Fruit fly (Drosophila melanogaster) whole organism, wandering third instar larva: Measurements from ENCODE around the gene RpL27A.

Source experiments
- CG32264 ChIP-seq: fragments of 200-800 bp; sonication (Bioruptor generic); optimal IDR thresholded peaks from 2 replicates; lab custom pipeline; 2016; ENCODE audit warnings: missing biosample characterization, missing genetic modification characterization
- CG9705 ChIP-seq: fragments of 200-800 bp; sonication (Bioruptor generic); optimal IDR thresholded peaks from 2 replicates; lab custom pipeline; 2018; ENCODE audit warnings: missing biosample characterization, mild to moderate bottlenecking, missing genetic modification characterization
- CrebA ChIP-seq: fragments of 200-800 bp; sonication (Bioruptor generic); optimal IDR thresholded peaks from 2 replicates; lab custom pipeline; 2016; ENCODE audit warnings: missing biosample characterization, mild to moderate bottlenecking, missing genetic modification characterization, borderline replicate concordance
- Dfd ChIP-seq: fragments of >200 bp; optimal IDR thresholded peaks from 2 replicates; lab custom pipeline; 2017; ENCODE audit warnings: missing biosample characterization, missing genetic modification characterization
- Dif ChIP-seq: fragments of 200-275, 200-300 bp; sonication (Bioruptor generic); optimal IDR thresholded peaks from 2 replicates; lab custom pipeline; 2018; ENCODE audit warnings: missing biosample characterization, missing genetic modification characterization; ENCODE audit not compliant: partially characterized antibody
- GATAd ChIP-seq: sonication (Bioruptor generic); optimal IDR thresholded peaks from 2 replicates; lab custom pipeline; 2016; ENCODE audit warnings: missing biosample characterization, missing genetic modification characterization
- HLH106 ChIP-seq: fragments of 200-800 bp; optimal IDR thresholded peaks from 3 replicates; lab custom pipeline; 2019; ENCODE audit warnings: missing biosample characterization, mild to moderate bottlenecking, missing genetic modification characterization, moderate library complexity
- Hnf4 ChIP-seq: fragments of 200-800 bp; sonication (Bioruptor generic); optimal IDR thresholded peaks from 2 replicates; lab custom pipeline; 2016; ENCODE audit warnings: missing biosample characterization, mild to moderate bottlenecking, missing genetic modification characterization
- Hr78 ChIP-seq: fragments of >200 bp; optimal IDR thresholded peaks from 2 replicates; lab custom pipeline; 2017; ENCODE audit warnings: missing biosample characterization, missing genetic modification characterization
- Hr83 ChIP-seq: fragments of 200-300 bp; sonication (Bioruptor generic); optimal IDR thresholded peaks from 2 replicates; lab custom pipeline; 2016; ENCODE audit warnings: missing biosample characterization, mild to moderate bottlenecking, missing genetic modification characterization, moderate library complexity; ENCODE audit not compliant: poor library complexity, severe bottlenecking
- Mio ChIP-seq: sonication (Bioruptor generic); optimal IDR thresholded peaks from 2 replicates; lab custom pipeline; 2016; ENCODE audit warnings: missing biosample characterization, missing genetic modification characterization
- Myc ChIP-seq: fragments of >200 bp; optimal IDR thresholded peaks from 2 replicates; lab custom pipeline; 2017
- N ChIP-seq: fragments of >200 bp; optimal IDR thresholded peaks from 2 replicates; lab custom pipeline; 2018; ENCODE audit warnings: missing biosample characterization, missing external identifiers, missing genetic modification characterization
- OdsH ChIP-seq: fragments of 200-800 bp; sonication (Bioruptor generic); optimal IDR thresholded peaks from 2 replicates; lab custom pipeline; 2016; ENCODE audit warnings: missing biosample characterization, mild to moderate bottlenecking, missing genetic modification characterization
- Rel ChIP-seq, 2 experiments: fragments of 200-800 bp; sonication (Bioruptor generic) in 1 of 2; optimal IDR thresholded peaks; 2 replicates in 1 of 2; 3 replicates in 1 of 2; lab custom pipeline; 2016 to 2019; ENCODE audit warnings: mild to moderate bottlenecking in 2 of 2, missing biosample characterization in 2 of 2, missing genetic modification characterization in 2 of 2, moderate library complexity in 1 of 2
- Sp1 ChIP-seq: fragments of 200-800 bp; sonication (Bioruptor generic); optimal IDR thresholded peaks from 3 replicates; lab custom pipeline; 2019; ENCODE audit warnings: missing biosample characterization, mild to moderate bottlenecking, missing genetic modification characterization, moderate library complexity
- Vsx2 ChIP-seq: fragments of 200-300, 225-300 bp; sonication (Bioruptor generic); optimal IDR thresholded peaks from 2 replicates; lab custom pipeline; 2018; ENCODE audit warnings: missing biosample characterization, missing genetic modification characterization; ENCODE audit not compliant: partially characterized antibody
- br ChIP-seq: fragments of 200-800 bp; sonication (Bioruptor generic); optimal IDR thresholded peaks from 2 replicates; lab custom pipeline; 2016; ENCODE audit warnings: missing biosample characterization, missing genetic modification characterization
- brk ChIP-seq: fragments of 200-800 bp; sonication (Bioruptor generic); optimal IDR thresholded peaks from 2 replicates; lab custom pipeline; 2016; ENCODE audit warnings: missing biosample characterization, mild to moderate bottlenecking, missing genetic modification characterization
- dmrt93B ChIP-seq: fragments of 200-800 bp; sonication (Bioruptor generic); optimal IDR thresholded peaks from 2 replicates; lab custom pipeline; 2018; ENCODE audit warnings: missing biosample characterization, mild to moderate bottlenecking, missing genetic modification characterization
- dsf ChIP-seq: sonication (Bioruptor generic); optimal IDR thresholded peaks from 2 replicates; lab custom pipeline; 2016; ENCODE audit warnings: missing biosample characterization, missing genetic modification characterization, borderline replicate concordance
- ey ChIP-seq: fragments of 200-800 bp; sonication (Bioruptor generic); optimal IDR thresholded peaks from 2 replicates; lab custom pipeline; 2016; ENCODE audit warnings: missing biosample characterization, missing genetic modification characterization
- foxo ChIP-seq, 2 experiments: fragments of 200-800 bp; sonication (Bioruptor generic); optimal IDR thresholded peaks; 2 replicates in 1 of 2; 3 replicates in 1 of 2; lab custom pipeline; 2016 to 2017; ENCODE audit warnings: missing biosample characterization in 2 of 2, missing genetic modification characterization in 2 of 2
- fru ChIP-seq: fragments of 200-800 bp; sonication (Bioruptor generic); optimal IDR thresholded peaks from 3 replicates; lab custom pipeline; 2016; ENCODE audit warnings: missing biosample characterization, mild to moderate bottlenecking, missing genetic modification characterization
- h ChIP-seq: fragments of 200-800 bp; sonication (Bioruptor generic); optimal IDR thresholded peaks from 3 replicates; lab custom pipeline; 2016; ENCODE audit warnings: missing biosample characterization, mild to moderate bottlenecking, missing genetic modification characterization
- lola ChIP-seq: fragments of >200 bp; optimal IDR thresholded peaks from 2 replicates; lab custom pipeline; 2017; ENCODE audit warnings: missing biosample characterization, missing genetic modification characterization
- rgr ChIP-seq: fragments of 200-800 bp; sonication (Bioruptor generic); optimal IDR thresholded peaks from 3 replicates; lab custom pipeline; 2016; ENCODE audit warnings: missing biosample characterization, mild to moderate bottlenecking, missing genetic modification characterization
- sage ChIP-seq: fragments of 200-800 bp; sonication (Bioruptor generic); optimal IDR thresholded peaks from 2 replicates; lab custom pipeline; 2016; ENCODE audit warnings: missing biosample characterization, mild to moderate bottlenecking, missing genetic modification characterization
- sv ChIP-seq: fragments of 200-800 bp; sonication (Bioruptor generic); optimal IDR thresholded peaks from 3 replicates; lab custom pipeline; 2016; ENCODE audit warnings: missing biosample characterization, missing genetic modification characterization
- tai ChIP-seq: sonication (Bioruptor generic); optimal IDR thresholded peaks from 2 replicates; lab custom pipeline; 2016; ENCODE audit warnings: missing biosample characterization, missing genetic modification characterization
- usp ChIP-seq: fragments of >200 bp; optimal IDR thresholded peaks from 2 replicates; lab custom pipeline; 2017; ENCODE audit warnings: missing biosample characterization, missing genetic modification characterization
- woc ChIP-seq: sonication (Bioruptor generic); optimal IDR thresholded peaks from 2 replicates; lab custom pipeline; 2016; ENCODE audit warnings: missing biosample characterization, mild to moderate bottlenecking, missing genetic modification characterization

The RpL27A gene

dm6 chr2L:4475422-4475821 is 17.3 kb upstream of the RpL27A start:
- TF ChIP-seq lola (GFP tag; lab: Kevin White, UChicago) (no peak), h (GFP tag; lab: Kevin White, UChicago) (peak; percentile 22), Mio (no peak), fru (peak; percentile 23), brk (GFP tag; lab: Kevin White, UChicago) (no peak)

- no peak for TF ChIP-seq Mio
- TF ChIP-seq Myc (lab: Kevin White, UChicago): peak; percentile 18
- TF ChIP-seq CG32264 (GFP tag; lab: Kevin White, UChicago): no peak
- TF ChIP-seq Hr83 (GFP tag; lab: Kevin White, UChicago): no peak
- TF ChIP-seq OdsH (GFP tag; lab: Kevin White, UChicago): no peak
- no peak for TF ChIP-seq usp
- TF ChIP-seq Dif: no peak
- TF ChIP-seq br (GFP tag; lab: Kevin White, UChicago): no peak
- TF ChIP-seq sv (GFP tag; lab: Kevin White, UChicago): no peak
- peak; percentile 74 for TF ChIP-seq woc (GFP tag; lab: Kevin White, UChicago)
Observed at dm6 chr2L:4464946-4465345, 6.8 kb upstream of the RpL27A start, which contains the start of gene FIG4. FIG4 (plus strand) TSS chr2L:4465174.

dm6 chr2L:4463323-4463722 is 5.2 kb upstream of the RpL27A start, which contains the start of the genes CG15443 and Paris:
CG15443 (minus strand) TSS chr2L:4463447.
Paris (plus strand) TSS chr2L:4463611.
- TF ChIP-seq CG9705 (GFP tag; lab: Kevin White, UChicago) (peak; percentile 14), fru (no peak), Hnf4 (GFP tag; lab: Kevin White, UChicago) (no peak), Vsx2 (GFP tag; lab: Kevin White, UChicago) (no peak), br (GFP tag; lab: Kevin White, UChicago) (no peak), dmrt93B (GFP tag; lab: Kevin White, UChicago) (no peak), Rel (GFP tag; optimal IDR thresholded peaks at IDR 0.05; lab: Kevin White, UChicago) (no peak), Rel (tag; optimal IDR thresholded peaks at IDR 0.05; lab: Kevin White, UChicago) (peak; percentile 32), GATAd (GFP tag; lab: Kevin White, UChicago) (no peak), sage (GFP tag; lab: Kevin White, UChicago) (no peak), ey (GFP tag; lab: Kevin White, UChicago) (no peak)

- TF ChIP-seq CrebA (GFP tag; lab: Kevin White, UChicago): no peak
- TF ChIP-seq Sp1 (GFP tag; lab: Kevin White, UChicago): peak; percentile 20
- TF ChIP-seq CG9705 (GFP tag; lab: Kevin White, UChicago): peak; percentile 48
- TF ChIP-seq fru: no peak
- no peak for TF ChIP-seq Hnf4 (GFP tag; lab: Kevin White, UChicago)
- TF ChIP-seq HLH106 (tag; lab: Kevin White, UChicago): peak; percentile 51
- TF ChIP-seq foxo (GFP tag; optimal IDR thresholded peaks at IDR 0.05; lab: Kevin White, UChicago): peak in 1 of 2 experiments; percentile 29
- no peak for TF ChIP-seq Dif
- TF ChIP-seq N: no peak
- no peak for TF ChIP-seq CG32264 (GFP tag; lab: Kevin White, UChicago)
- no peak for TF ChIP-seq Dfd (GFP tag; lab: Kevin White, UChicago)
- TF ChIP-seq tai: no peak
- TF ChIP-seq h (GFP tag; lab: Kevin White, UChicago): peak; percentile 31
- TF ChIP-seq usp: no peak
- TF ChIP-seq br (GFP tag; lab: Kevin White, UChicago): no peak
- TF ChIP-seq rgr (GFP tag; lab: Kevin White, UChicago): peak; percentile 15
- TF ChIP-seq OdsH (GFP tag; lab: Kevin White, UChicago): peak; percentile 7
- TF ChIP-seq dsf (GFP tag; lab: Kevin White, UChicago): no peak
- TF ChIP-seq woc (GFP tag; lab: Kevin White, UChicago): peak; percentile 87
- no peak for TF ChIP-seq Rel (GFP tag; optimal IDR thresholded peaks at IDR 0.05; lab: Kevin White, UChicago)
- TF ChIP-seq Rel (tag; optimal IDR thresholded peaks at IDR 0.05; lab: Kevin White, UChicago): peak; percentile 24
- no peak for TF ChIP-seq Hr78 (GFP tag; lab: Kevin White, UChicago)
- TF ChIP-seq Myc (lab: Kevin White, UChicago): peak; percentile 96
Observed at dm6 chr2L:4459543-4459942, 1.4 kb upstream of the RpL27A start, which contains the start of the genes mRpL27 and CG15435. mRpL27 (minus strand) TSS chr2L:4459638. CG15435 (plus strand) TSS chr2L:4459729.
